Fruit fly (Drosophila melanogaster) whole organism, embryonic: ENCODE measurements around the gene Ttc19.
A peak's percentile ranks its signal among the peaks of the same experiment; 100 is the strongest.

Experiments used
- CG43689 ChIP-seq: fragments of 200-800 bp; sonication (Bioruptor generic); IDR thresholded peaks from 2 replicates; pipeline ENCODE4 v1.3.6; 2022; ENCODE audit warnings: missing biosample characterization, missing genetic modification characterization
- Gug ChIP-seq: fragments of 200-800 bp; sonication (Bioruptor generic); IDR thresholded peaks from 4 replicates; pipeline ENCODE4 v1.3.6; 2022; ENCODE audit warnings: missing biosample characterization, missing genetic modification characterization
- Mes4 ChIP-seq: fragments of 200-800 bp; sonication (Bioruptor generic); optimal IDR thresholded peaks from 2 replicates; lab custom pipeline; 2016; ENCODE audit warnings: missing biosample characterization, missing genetic modification characterization
- Vsx1 ChIP-seq: fragments of 200-800 bp; sonication (Bioruptor generic); optimal IDR thresholded peaks from 2 replicates; lab custom pipeline; 2017; ENCODE audit warnings: missing biosample characterization, mild to moderate bottlenecking, missing genetic modification characterization, missing genetic modification reagents
- Xrp1 ChIP-seq: fragments of 200-800 bp; sonication (Bioruptor generic); IDR thresholded peaks from 2 replicates; pipeline ENCODE4 v1.3.6; 2022; ENCODE audit warnings: missing biosample characterization, missing genetic modification characterization
- h ChIP-seq: fragments of >200 bp; optimal IDR thresholded peaks from 2 replicates; lab custom pipeline; 2017

DNA sequence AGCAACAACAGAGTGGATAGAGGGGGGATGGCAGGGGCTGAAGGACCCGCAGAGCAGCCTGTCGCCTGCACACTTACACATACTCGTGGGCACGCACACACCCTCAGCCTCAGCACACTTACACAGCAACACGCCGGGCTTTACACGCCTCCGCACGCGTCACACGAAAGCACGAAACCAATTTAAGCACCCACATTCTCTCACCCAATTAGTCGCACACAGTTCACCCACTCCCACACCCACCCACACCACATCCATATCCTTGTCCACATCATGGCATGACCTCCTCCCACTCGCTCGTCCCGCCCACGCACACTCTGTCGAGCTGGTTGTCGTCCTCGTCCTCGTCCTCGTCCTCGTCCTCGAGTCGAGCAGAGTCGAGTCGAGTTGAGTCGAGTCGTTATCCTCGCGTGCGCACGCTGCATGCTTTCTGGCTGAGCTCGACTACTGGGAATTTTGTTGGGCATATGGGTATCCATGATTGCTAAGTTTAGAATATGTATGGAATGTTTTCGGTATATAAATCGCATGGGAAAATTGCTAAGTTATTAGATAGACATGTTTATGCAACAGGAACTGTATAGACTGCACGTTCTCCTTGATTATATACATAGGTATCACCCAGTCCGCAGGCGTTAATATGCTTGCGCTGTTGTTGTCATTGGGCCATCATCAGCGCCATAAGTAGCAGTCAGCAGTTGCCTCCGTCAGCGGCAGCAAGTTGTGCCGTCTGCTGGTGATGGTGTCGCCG lies 32.9 kb downstream of the Ttc19 start:
- TF ChIP-seq h (lab: Kevin White, UChicago) (no peak), Mes4 (GFP tag; lab: Kevin White, UChicago) (peak; percentile 62), Xrp1 (GFP tag; lab: Robert Waterston, UW) (peak; percentile 84), Gug (GFP tag; lab: Robert Waterston, UW) (peak; percentile 84), CG43689 (GFP tag; lab: Robert Waterston, UW) (peak; percentile 67), Vsx1 (GFP tag; lab: Kevin White, UChicago) (peak; percentile 21)
